Fruit fly (Drosophila melanogaster) whole organism, embryonic: ENCODE results near the gene CG13386.
A peak's percentile ranks its signal among the peaks of the same experiment; 100 is the strongest.

Experiments used
- Asciz ChIP-seq: fragments of 200-800 bp; sonication (Bioruptor generic); optimal IDR thresholded peaks from 2 replicates; lab custom pipeline; 2017; ENCODE audit warnings: missing biosample characterization, mild to moderate bottlenecking, missing genetic modification characterization, missing genetic modification reagents
- Atf3 ChIP-seq: fragments of 200-800 bp; sonication (Bioruptor generic); optimal IDR thresholded peaks from 3 replicates; lab custom pipeline; 2016; ENCODE audit warnings: missing biosample characterization, missing genetic modification characterization
- CG10267 ChIP-seq: fragments of 200-800 bp; sonication (Bioruptor generic); optimal IDR thresholded peaks from 2 replicates; lab custom pipeline; 2018; ENCODE audit warnings: missing biosample characterization, mild to moderate bottlenecking, missing genetic modification characterization, moderate library complexity
- CG10979 ChIP-seq: fragments of 200-800 bp; sonication (Bioruptor generic); optimal IDR thresholded peaks from 2 replicates; lab custom pipeline; 2018; ENCODE audit warnings: missing biosample characterization, mild to moderate bottlenecking, missing genetic modification characterization, moderate library complexity
- CG12236 ChIP-seq: fragments of 200-800 bp; sonication (Bioruptor generic); optimal IDR thresholded peaks from 2 replicates; lab custom pipeline; 2016; ENCODE audit warnings: missing biosample characterization, missing genetic modification characterization
- CG12769 ChIP-seq: fragments of 200-800 bp; sonication (Bioruptor generic); optimal IDR thresholded peaks from 2 replicates; lab custom pipeline; 2019; ENCODE audit warnings: missing biosample characterization, mild to moderate bottlenecking, missing genetic modification characterization, moderate library complexity
- CG15011 ChIP-seq: fragments of 200-800 bp; sonication (Bioruptor generic); optimal IDR thresholded peaks from 3 replicates; lab custom pipeline; 2018; ENCODE audit warnings: missing biosample characterization, mild to moderate bottlenecking, missing genetic modification characterization
- CG1602 ChIP-seq: fragments of 200-800 bp; sonication (Bioruptor generic); optimal IDR thresholded peaks from 3 replicates; lab custom pipeline; 2016; ENCODE audit warnings: missing biosample characterization, missing genetic modification characterization
- CG31224 ChIP-seq: fragments of 200-800 bp; sonication (Bioruptor generic); IDR thresholded peaks from 2 replicates; pipeline ENCODE4 v1.3.6; 2022; ENCODE audit warnings: missing biosample characterization, missing genetic modification characterization
- CG43689 ChIP-seq: fragments of 200-800 bp; sonication (Bioruptor generic); IDR thresholded peaks from 2 replicates; pipeline ENCODE4 v1.3.6; 2022; ENCODE audit warnings: missing biosample characterization, missing genetic modification characterization
- CG4617 ChIP-seq: fragments of 200-800 bp; sonication (Bioruptor generic); optimal IDR thresholded peaks from 3 replicates; lab custom pipeline; 2016; ENCODE audit warnings: missing biosample characterization, missing genetic modification characterization, borderline replicate concordance
- CG4730 ChIP-seq: fragments of 200-800 bp; sonication (Bioruptor generic); IDR thresholded peaks from 2 replicates; pipeline ENCODE4 v1.3.6; 2022; ENCODE audit warnings: missing biosample characterization, missing genetic modification characterization
- CG6254 ChIP-seq: fragments of 200-800 bp; sonication (Bioruptor generic); optimal IDR thresholded peaks from 3 replicates; lab custom pipeline; 2017; ENCODE audit warnings: mild to moderate bottlenecking, missing biosample characterization, missing genetic modification reagents, missing genetic modification characterization
- CG6272 ChIP-seq: fragments of 200-800 bp; sonication (Bioruptor generic); IDR thresholded peaks from 2 replicates; pipeline ENCODE4 v1.3.6; 2022; ENCODE audit warnings: missing biosample characterization, missing genetic modification characterization
- CG6854 ChIP-seq: fragments of 200-800 bp; sonication (Bioruptor generic); optimal IDR thresholded peaks from 3 replicates; lab custom pipeline; 2017; ENCODE audit warnings: missing biosample characterization, mild to moderate bottlenecking, missing genetic modification characterization
- CG7987 ChIP-seq: fragments of 200-800 bp; sonication (Bioruptor generic); optimal IDR thresholded peaks from 2 replicates; lab custom pipeline; 2018; ENCODE audit warnings: missing biosample characterization, mild to moderate bottlenecking, missing genetic modification characterization, moderate library complexity
- CG8359 ChIP-seq: fragments of 200-800 bp; sonication (Bioruptor generic); optimal IDR thresholded peaks from 2 replicates; lab custom pipeline; 2017; ENCODE audit warnings: missing biosample characterization, mild to moderate bottlenecking, missing genetic modification characterization, borderline replicate concordance
- Dp ChIP-seq: fragments of 200-800 bp; sonication (Bioruptor generic); optimal IDR thresholded peaks from 2 replicates; lab custom pipeline; 2018; ENCODE audit warnings: missing biosample characterization, mild to moderate bottlenecking, missing genetic modification characterization, moderate library complexity
- Drgx ChIP-seq: fragments of 200-800 bp; sonication (Bioruptor generic); IDR thresholded peaks from 2 replicates; pipeline ENCODE4 v1.3.6; 2022; ENCODE audit warnings: missing biosample characterization, missing genetic modification characterization
- E2f2 ChIP-seq: fragments of 200-800 bp; sonication (Bioruptor generic); IDR thresholded peaks from 2 replicates; pipeline ENCODE4 v1.3.6; 2022; ENCODE audit warnings: missing biosample characterization, missing genetic modification characterization
- Elba2 ChIP-seq: fragments of 200-800 bp; sonication (Bioruptor generic); optimal IDR thresholded peaks from 3 replicates; lab custom pipeline; 2016; ENCODE audit warnings: missing biosample characterization, missing genetic modification characterization
- GATAe ChIP-seq: fragments of 200-800 bp; sonication (Bioruptor generic); conservative IDR thresholded peaks from 2 replicates; pipeline ENCODE4 v1.3.6; 2022; ENCODE audit warnings: missing biosample characterization, missing genetic modification characterization
- HLH54F ChIP-seq: fragments of 200-800 bp; sonication (Bioruptor generic); optimal IDR thresholded peaks from 3 replicates; lab custom pipeline; 2016; ENCODE audit warnings: missing biosample characterization, missing genetic modification characterization
- Jarid2 ChIP-seq: fragments of 200-800 bp; sonication (Bioruptor generic); optimal IDR thresholded peaks from 3 replicates; lab custom pipeline; 2017; ENCODE audit warnings: mild to moderate bottlenecking, missing biosample characterization, missing genetic modification reagents, missing genetic modification characterization
- MBD-R2 ChIP-seq: fragments of 200-800 bp; sonication (Bioruptor generic); IDR thresholded peaks from 2 replicates; pipeline ENCODE4 v1.3.6; 2022; ENCODE audit warnings: missing biosample characterization, missing genetic modification characterization
- MESR4 ChIP-seq: fragments of 200-800 bp; sonication (Bioruptor generic); optimal IDR thresholded peaks from 2 replicates; lab custom pipeline; 2018; ENCODE audit warnings: missing biosample characterization, mild to moderate bottlenecking, missing genetic modification characterization, moderate library complexity
- MTF-1 ChIP-seq: fragments of 200-800 bp; sonication (Bioruptor generic); optimal IDR thresholded peaks from 2 replicates; lab custom pipeline; 2018; ENCODE audit warnings: missing biosample characterization, mild to moderate bottlenecking, missing genetic modification characterization, borderline replicate concordance
- Myb ChIP-seq: fragments of 200-800 bp; sonication (Bioruptor generic); optimal IDR thresholded peaks from 2 replicates; lab custom pipeline; 2016; ENCODE audit warnings: missing biosample characterization, missing genetic modification characterization
- NC2α ChIP-seq: fragments of 200-800 bp; sonication (Bioruptor generic); optimal IDR thresholded peaks from 2 replicates; lab custom pipeline; 2016; ENCODE audit warnings: missing biosample characterization, missing genetic modification characterization
- NFAT ChIP-seq: fragments of 200-800 bp; sonication (Bioruptor generic); IDR thresholded peaks from 2 replicates; pipeline ENCODE4 v1.3.6; 2022; ENCODE audit warnings: missing biosample characterization, missing genetic modification characterization
- Oli ChIP-seq: fragments of 200-800 bp; sonication (Bioruptor generic); optimal IDR thresholded peaks from 2 replicates; lab custom pipeline; 2018; ENCODE audit warnings: missing biosample characterization, mild to moderate bottlenecking, missing genetic modification characterization, moderate library complexity
- Rx ChIP-seq: fragments of 200-800 bp; sonication (Bioruptor generic); IDR thresholded peaks from 2 replicates; pipeline ENCODE4 v1.3.6; 2022; ENCODE audit warnings: missing biosample characterization, missing genetic modification characterization
- Sin3A ChIP-seq: fragments of >200 bp; optimal IDR thresholded peaks from 2 replicates; lab custom pipeline; 2018
- Six4 ChIP-seq: fragments of 200-800 bp; sonication (Bioruptor generic); optimal IDR thresholded peaks from 2 replicates; lab custom pipeline; 2016; ENCODE audit warnings: missing biosample characterization, missing genetic modification characterization
- Ssrp ChIP-seq: fragments of 200-800 bp; sonication (Bioruptor generic); optimal IDR thresholded peaks from 2 replicates; lab custom pipeline; 2018; ENCODE audit warnings: missing biosample characterization, mild to moderate bottlenecking, missing genetic modification characterization, moderate library complexity
- Xbp1 ChIP-seq: fragments of 200-800 bp; sonication (Bioruptor generic); optimal IDR thresholded peaks from 3 replicates; lab custom pipeline; 2016; ENCODE audit warnings: missing biosample characterization, mild to moderate bottlenecking, missing genetic modification characterization
- ap ChIP-seq: fragments of 200-800 bp; sonication (Bioruptor generic); IDR thresholded peaks from 2 replicates; pipeline ENCODE4 v1.3.6; 2022; ENCODE audit warnings: missing biosample characterization, missing genetic modification characterization
- bigmax ChIP-seq: fragments of 200-800 bp; sonication (Bioruptor generic); optimal IDR thresholded peaks from 2 replicates; lab custom pipeline; 2018; ENCODE audit warnings: missing biosample characterization, mild to moderate bottlenecking, missing genetic modification characterization
- chn ChIP-seq: fragments of 200-800 bp; sonication (Bioruptor generic); optimal IDR thresholded peaks from 2 replicates; lab custom pipeline; 2016; ENCODE audit warnings: missing biosample characterization, missing genetic modification characterization
- gem ChIP-seq: fragments of 200-800 bp; sonication (Bioruptor generic); optimal IDR thresholded peaks from 2 replicates; lab custom pipeline; 2019; ENCODE audit warnings: missing biosample characterization, mild to moderate bottlenecking, missing genetic modification characterization, moderate library complexity
- pb ChIP-seq: fragments of 200-800 bp; sonication (Bioruptor generic); optimal IDR thresholded peaks from 3 replicates; lab custom pipeline; 2016; ENCODE audit warnings: missing biosample characterization, missing genetic modification characterization
- sc ChIP-seq, 3 experiments: fragments of >200 bp in 2 of 3; fragments of 200-800 bp in 1 of 3; sonication (Bioruptor generic) in 1 of 3; optimal IDR thresholded peaks; 2 replicates in 2 of 3; 3 replicates in 1 of 3; lab custom pipeline; 2017; ENCODE audit warnings: mild to moderate bottlenecking in 1 of 3, missing biosample characterization in 1 of 3, missing genetic modification characterization in 1 of 3, missing genetic modification reagents in 1 of 3
- ssp ChIP-seq: fragments of 200-800 bp; sonication (Bioruptor generic); IDR thresholded peaks from 2 replicates; pipeline ENCODE4 v1.3.6; 2022; ENCODE audit warnings: missing biosample characterization, missing genetic modification characterization
- tgo ChIP-seq: fragments of 200-800 bp; sonication (Bioruptor generic); IDR thresholded peaks from 3 replicates; pipeline ENCODE4 v1.3.6; 2022; ENCODE audit warnings: missing biosample characterization, missing genetic modification characterization
- tll ChIP-seq, 2 experiments: fragments of 200-800 bp in 1 of 2; fragments of >200 bp in 1 of 2; sonication (Bioruptor generic) in 1 of 2; optimal IDR thresholded peaks; 2 replicates each; lab custom pipeline; 2017 to 2019; ENCODE audit warnings: missing biosample characterization in 2 of 2, missing genetic modification characterization in 2 of 2, mild to moderate bottlenecking in 1 of 2, moderate library complexity in 1 of 2
- ttk ChIP-seq: fragments of 200-800 bp; sonication (Bioruptor generic); IDR thresholded peaks from 2 replicates; pipeline ENCODE4 v2.1.2; 2022; ENCODE audit warnings: missing biosample characterization, missing genetic modification characterization
- wdn ChIP-seq: fragments of 200-800 bp; sonication (Bioruptor generic); IDR thresholded peaks from 2 replicates; pipeline ENCODE4 v1.3.6; 2022; ENCODE audit warnings: missing biosample characterization, missing genetic modification characterization

Gene CG13386

dm6 chr2L:8370364-8371326 lies 28.2 kb upstream of the CG13386 start, which contains the start of gene CG17292 (continued):
- TF ChIP-seq Oli (tag; lab: Kevin White, UChicago), result no peak
- peak; percentile 74; the same call in 1 of the 2 replicates for TF ChIP-seq NFAT (GFP tag; lab: Robert Waterston, UW)
- TF ChIP-seq ssp (GFP tag; lab: Robert Waterston, UW), result peak; percentile 14; the same call in 1 of the 2 replicates
- TF ChIP-seq pb (GFP tag; lab: Kevin White, UChicago), result no peak
- 0 out of 2 replicates have a peak, but pooled peaks have one; percentile 13 for TF ChIP-seq CG31224
- peak; percentile 12 for TF ChIP-seq Xbp1 (GFP tag; lab: Kevin White, UChicago)
- peak; percentile 23 for TF ChIP-seq MTF-1 (GFP tag; lab: Kevin White, UChicago)
- no peak for TF ChIP-seq CG1602
- peak; percentile 66 for TF ChIP-seq E2f2 (GFP tag; lab: Robert Waterston, UW)
- TF ChIP-seq Rx (GFP tag; lab: Robert Waterston, UW), result peak; percentile 35; the same call in 1 of the 2 replicates
- TF ChIP-seq CG10267 (tag; lab: Kevin White, UChicago), result peak; percentile 16
- peak; percentile 18; the same call in 1 of the 2 replicates for TF ChIP-seq GATAe (GFP tag; lab: Robert Waterston, UW)
- no peak for TF ChIP-seq CG43689 (GFP tag; lab: Robert Waterston, UW)
- TF ChIP-seq gem, result peak; percentile 41
- no peak for TF ChIP-seq CG6854
- no peak for TF ChIP-seq bigmax (GFP tag; lab: Kevin White, UChicago)
- TF ChIP-seq Ssrp (tag; lab: Kevin White, UChicago), result peak; percentile 3
- peak; percentile 23 for TF ChIP-seq CG4617 (GFP tag; lab: Kevin White, UChicago)
- TF ChIP-seq Six4, result no peak
- TF ChIP-seq ap (GFP tag; lab: Robert Waterston, UW), result 0 out of 2 replicates have a peak, but pooled peaks have one; percentile 39
- peak; percentile 46; the same call in 2 of the 3 replicates for TF ChIP-seq tgo (GFP tag; lab: Robert Waterston, UW)
- TF ChIP-seq Dp (GFP tag; lab: Kevin White, UChicago), result peak; percentile 49
- TF ChIP-seq MESR4 (GFP tag; lab: Kevin White, UChicago), result peak; percentile 56
- TF ChIP-seq CG4730 (GFP tag; lab: Robert Waterston, UW), result no peak
- peak; percentile 8 for TF ChIP-seq CG10979 (tag; lab: Kevin White, UChicago)
- TF ChIP-seq CG12769, result peak; percentile 75
- peak; percentile 49 for TF ChIP-seq CG6272
- TF ChIP-seq Asciz, result peak; percentile 23
- TF ChIP-seq chn (GFP tag; lab: Kevin White, UChicago), result no peak
- TF ChIP-seq tll (GFP tag; optimal IDR thresholded peaks at IDR 0.05; lab: Kevin White, UChicago), result no peak
- no peak for TF ChIP-seq Atf3 (GFP tag; lab: Kevin White, UChicago)
- no peak for TF ChIP-seq CG12236 (GFP tag; lab: Kevin White, UChicago)
- peak; percentile 55 for TF ChIP-seq CG7987 (GFP tag; lab: Kevin White, UChicago)
- no peak for TF ChIP-seq Elba2
- no peak for TF ChIP-seq sc (optimal IDR thresholded peaks at IDR 0.05; lab: Kevin White, UChicago)
- no peak for TF ChIP-seq sc (GFP tag; optimal IDR thresholded peaks at IDR 0.05; lab: Kevin White, UChicago)
- TF ChIP-seq Myb (GFP tag; lab: Kevin White, UChicago), result peak; percentile 46
- TF ChIP-seq Jarid2 (GFP tag; lab: Kevin White, UChicago), result peak; percentile 90
- TF ChIP-seq wdn, result peak; percentile 27; the same call in 1 of the 2 replicates
- no peak for TF ChIP-seq HLH54F (GFP tag; lab: Kevin White, UChicago)
- no peak for TF ChIP-seq Sin3A (lab: Kevin White, UChicago)
- TF ChIP-seq ttk (GFP tag; lab: Robert Waterston, UW), result no peak; the same call in 1 of the 2 replicates
- peak; percentile 58 for TF ChIP-seq Drgx (GFP tag; lab: Robert Waterston, UW)
- peak; percentile 19 for TF ChIP-seq NC2α (GFP tag; lab: Kevin White, UChicago)
- peak; percentile 10 for TF ChIP-seq CG6254
- TF ChIP-seq CG15011 (GFP tag; lab: Kevin White, UChicago), result peak; percentile 12
- no peak for TF ChIP-seq CG8359 (GFP tag; lab: Kevin White, UChicago)
- peak; percentile 67 for TF ChIP-seq MBD-R2 (GFP tag; lab: Robert Waterston, UW)
